Fruit fly (Drosophila melanogaster): ENCODE measurements around the gene btsz.
A peak's percentile ranks its signal among the peaks of the same experiment; 100 is the strongest.

Gene btsz

DNA sequence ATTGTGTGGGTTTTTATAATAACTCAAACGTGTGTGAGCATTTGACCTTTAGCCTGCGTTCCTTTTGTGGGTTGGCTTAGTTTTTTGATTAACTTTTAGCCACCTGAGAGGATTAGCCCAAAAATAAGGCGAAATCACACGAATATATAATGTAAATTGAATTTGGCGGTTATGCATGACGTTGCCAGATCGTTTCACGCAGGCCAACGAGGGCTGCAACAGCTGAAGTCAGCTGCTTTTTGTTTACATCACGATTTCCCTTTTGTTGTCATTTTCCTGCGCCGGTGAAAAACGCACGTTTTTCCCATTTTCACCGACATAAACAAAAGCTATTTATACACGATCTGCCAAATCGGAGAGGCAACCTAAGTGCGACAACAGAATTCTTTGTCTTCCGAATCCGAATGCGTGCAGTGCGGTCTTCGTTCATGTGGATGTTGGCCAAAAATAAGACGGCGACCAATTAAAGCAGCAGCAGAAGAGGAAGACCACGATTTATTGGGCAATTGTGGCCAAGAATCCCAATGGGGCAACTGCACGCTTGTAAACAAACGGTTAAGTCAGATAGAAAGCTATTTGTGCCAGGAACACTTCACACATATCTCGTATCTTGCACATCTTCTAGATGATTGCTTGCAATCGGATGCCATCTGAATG, 4.0 kb upstream of the btsz start, which contains the start of gene CG3631 (continued):
- TF ChIP-seq dmrt11E (tag; optimal IDR thresholded peaks at IDR 0.05) (no peak), fd64A (GFP tag; optimal IDR thresholded peaks at IDR 0.05) (no peak), D (optimal IDR thresholded peaks at IDR 0.05) (no peak), D (GFP tag; optimal IDR thresholded peaks at IDR 0.05) (no peak), CG12155 (GFP tag; optimal IDR thresholded peaks at IDR 0.05) (no peak), CG16779 (GFP tag; IDR thresholded peaks at IDR 0.05) (no peak), pita (GFP tag; optimal IDR thresholded peaks at IDR 0.05) (no peak), Max (GFP tag; optimal IDR thresholded peaks at IDR 0.05) (peak; percentile 53), CG4730 (GFP tag; IDR thresholded peaks at IDR 0.05) (no peak), Hr78 (GFP tag; optimal IDR thresholded peaks at IDR 0.05) (no peak), CG15601 (tag; optimal IDR thresholded peaks at IDR 0.05) (no peak), CG17359 (tag; optimal IDR thresholded peaks at IDR 0.05) (no peak), sens (GFP tag) (peak; percentile 61), E2f2 (GFP tag; IDR thresholded peaks at IDR 0.05) (peak; percentile 98), CG18599 (GFP tag; optimal IDR thresholded peaks at IDR 0.05) (no peak), Optix (GFP tag; IDR thresholded peaks at IDR 0.05) (no peak), CG6689 (GFP tag; IDR thresholded peaks at IDR 0.05) (no peak), Nf-YA (GFP tag; IDR thresholded peaks at IDR 0.05) (no peak), chinmo (GFP tag; IDR thresholded peaks at IDR 0.05; ENCODE audit: partially characterized antibody) (no peak), pfk (GFP tag; optimal IDR thresholded peaks at IDR 0.05) (no peak), dysf (GFP tag; IDR thresholded peaks at IDR 0.05) (no peak), ase (GFP tag; IDR thresholded peaks at IDR 0.05) (no peak), row (GFP tag; IDR thresholded peaks at IDR 0.05) (no peak), tio (GFP tag; optimal IDR thresholded peaks at IDR 0.05) (no peak), Dip3 (GFP tag; optimal IDR thresholded peaks at IDR 0.05) (no peak), tgo (GFP tag; IDR thresholded peaks at IDR 0.05) (no peak), Dek (tag; optimal IDR thresholded peaks at IDR 0.05) (no peak), CG4360 (GFP tag; IDR thresholded peaks at IDR 0.05) (no peak), CG16813 (GFP tag; IDR thresholded peaks at IDR 0.05; ENCODE audit: partially characterized antibody) (0 out of 3 replicates have a peak, but pooled peaks have one; percentile 11), CG6765 (GFP tag; optimal IDR thresholded peaks at IDR 0.05) (no peak), CG13424 (tag; optimal IDR thresholded peaks at IDR 0.05) (no peak), CG15269 (tag; optimal IDR thresholded peaks at IDR 0.05) (no peak), CG9437 (GFP tag; optimal IDR thresholded peaks at IDR 0.05) (no peak), crc (GFP tag; optimal IDR thresholded peaks at IDR 0.05) (no peak), CG1832 (GFP tag; optimal IDR thresholded peaks at IDR 0.05) (no peak), Eip74EF (GFP tag; optimal IDR thresholded peaks at IDR 0.05) (no peak), ab (GFP tag; optimal IDR thresholded peaks at IDR 0.05) (no peak), sisA (GFP tag; IDR thresholded peaks at IDR 0.05) (no peak), CG30020 (tag; optimal IDR thresholded peaks at IDR 0.05) (no peak), corto (GFP tag; optimal IDR thresholded peaks at IDR 0.05) (no peak), ara (GFP tag; IDR thresholded peaks at IDR 0.05) (no peak), CG2202 (tag; optimal IDR thresholded peaks at IDR 0.05) (no peak), bab2 (GFP tag; optimal IDR thresholded peaks at IDR 0.05) (no peak), Lpt (GFP tag; optimal IDR thresholded peaks at IDR 0.05) (no peak), CG14965 (GFP tag; optimal IDR thresholded peaks at IDR 0.05; ENCODE audit: borderline replicate concordance) (no peak), Bteb2 (GFP tag; optimal IDR thresholded peaks at IDR 0.05) (no peak), CG4820 (GFP tag; optimal IDR thresholded peaks at IDR 0.05) (no peak), CG6791 (GFP tag; IDR thresholded peaks at IDR 0.05; ENCODE audit: partially characterized antibody) (no peak), Xrp1 (GFP tag; IDR thresholded peaks at IDR 0.05) (no peak), run (tag; optimal IDR thresholded peaks at IDR 0.05) (no peak), CG17186 (GFP tag; optimal IDR thresholded peaks at IDR 0.05) (no peak)
